Worm (Caenorhabditis elegans) whole organism, midembryonic: Measurements from ENCODE around the gene snf-11.

Experiments
- T22C8.4 ChIP-seq: fragments of 200-800 bp; sonication (Bioruptor generic); IDR thresholded peaks from 2 replicates; pipeline ENCODE4 v1.3.6; 2022; ENCODE audit warnings: missing genetic modification characterization, missing compliant biosample characterization
- cog-1 ChIP-seq: sonication (generic microtip); optimal IDR thresholded peaks from 2 replicates; lab custom pipeline; 2016; ENCODE audit warnings: missing genetic modification characterization, missing compliant biosample characterization
- klf-2 ChIP-seq: fragments of 200-800 bp; sonication (Bioruptor generic); conservative IDR thresholded peaks from 2 replicates; pipeline ENCODE4 v1.3.6; 2022; ENCODE audit warnings: missing genetic modification reagents, missing genetic modification characterization, missing compliant biosample characterization
- tab-1 ChIP-seq: fragments of 200-800 bp; sonication (Bioruptor generic); IDR thresholded peaks from 2 replicates; pipeline ENCODE4 v1.3.6; 2022; ENCODE audit warnings: missing genetic modification characterization, missing compliant biosample characterization

- no peak for TF ChIP-seq cog-1 (tag; lab: Kevin White, UChicago)
- TF ChIP-seq tab-1 (GFP tag; lab: Robert Waterston, UW) = no peak
- TF ChIP-seq klf-2 (GFP tag; lab: Robert Waterston, UW) = no peak
- TF ChIP-seq T22C8.4 (GFP tag; lab: Robert Waterston, UW) = no peak
These were observed 3.4 kb downstream of the snf-11 start, which contains the start of gene srh-45 for ce11 chrV:11304879-11305278.
